Worm (Caenorhabditis elegans) whole organism, midembryonic: Measurements from ENCODE around the gene kin-24.

Experiments
- T22C8.4 ChIP-seq: fragments of 200-800 bp; sonication (Bioruptor generic); IDR thresholded peaks from 2 replicates; pipeline ENCODE4 v1.3.6; 2022; ENCODE audit warnings: missing genetic modification characterization, missing compliant biosample characterization
- cog-1 ChIP-seq: sonication (generic microtip); optimal IDR thresholded peaks from 2 replicates; lab custom pipeline; 2016; ENCODE audit warnings: missing genetic modification characterization, missing compliant biosample characterization
- flt-1 ChIP-seq: fragments of 200-800 bp; sonication (Bioruptor generic); IDR thresholded peaks from 2 replicates; pipeline ENCODE4 v1.3.6; 2022; ENCODE audit warnings: missing genetic modification characterization, missing compliant biosample characterization
- klf-2 ChIP-seq: fragments of 200-800 bp; sonication (Bioruptor generic); conservative IDR thresholded peaks from 2 replicates; pipeline ENCODE4 v1.3.6; 2022; ENCODE audit warnings: missing genetic modification reagents, missing genetic modification characterization, missing compliant biosample characterization
- med-1 ChIP-seq: sonication (generic microtip); optimal IDR thresholded peaks from 2 replicates; lab custom pipeline; 2017; ENCODE audit warnings: missing genetic modification characterization, mild to moderate bottlenecking, missing compliant biosample characterization, antibody characterized with exemption, missing genetic modification reagents; ENCODE audit not compliant: insufficient read depth
- ref-1 ChIP-seq: fragments of 200-800 bp; sonication (Bioruptor generic); conservative IDR thresholded peaks from 2 replicates; pipeline ENCODE4 v1.3.6; 2022; ENCODE audit warnings: missing genetic modification reagents, missing genetic modification characterization, missing compliant biosample characterization
- tab-1 ChIP-seq: fragments of 200-800 bp; sonication (Bioruptor generic); IDR thresholded peaks from 2 replicates; pipeline ENCODE4 v1.3.6; 2022; ENCODE audit warnings: missing genetic modification characterization, missing compliant biosample characterization
- ztf-23 ChIP-seq: fragments of 200-800 bp; sonication (Bioruptor generic); IDR thresholded peaks from 2 replicates; pipeline ENCODE4 v1.3.6; 2022; ENCODE audit warnings: missing genetic modification reagents, missing genetic modification characterization, missing compliant biosample characterization
- ztf-29 ChIP-seq: fragments of 200-800 bp; sonication (Bioruptor generic); IDR thresholded peaks from 2 replicates; pipeline ENCODE4 v1.3.6; 2022; ENCODE audit warnings: missing genetic modification reagents, missing genetic modification characterization, missing compliant biosample characterization

The kin-24 gene

ce11 chrIV:9840984-9841590 is at the start of gene kin-24, which contains the start of gene msp-56:
Gene kin-24 (minus strand): TSS chrIV:9841084.
Gene msp-56 (plus strand): TSS chrIV:9841540.
- TF ChIP-seq T22C8.4 (GFP tag; lab: Robert Waterston, UW) (no peak), ztf-29 (GFP tag; lab: Robert Waterston, UW) (no peak)

- TF ChIP-seq med-1 (no peak), klf-2 (GFP tag; lab: Robert Waterston, UW) (no peak), flt-1 (no peak), tab-1 (no peak), ref-1 (GFP tag; lab: Robert Waterston, UW) (no peak), ztf-23 (GFP tag; lab: Robert Waterston, UW) (no peak), ztf-29 (GFP tag; lab: Robert Waterston, UW) (no peak), cog-1 (tag; lab: Kevin White, UChicago) (no peak), T22C8.4 (GFP tag; lab: Robert Waterston, UW) (no peak)
Measured at ce11 chrIV:9889857-9890256, 49.0 kb upstream of the kin-24 start, which contains the start of gene ttbk-3. Gene ttbk-3 (minus strand): TSS chrIV:9889957.

- TF ChIP-seq ref-1 (GFP tag; lab: Robert Waterston, UW) (no peak), klf-2 (GFP tag; lab: Robert Waterston, UW) (no peak), tab-1 (no peak), T22C8.4 (GFP tag; lab: Robert Waterston, UW) (no peak), med-1 (no peak), ztf-29 (GFP tag; lab: Robert Waterston, UW) (no peak), flt-1 (no peak), cog-1 (tag; lab: Kevin White, UChicago) (no peak), ztf-23 (GFP tag; lab: Robert Waterston, UW) (no peak)
Measured at ce11 chrIV:9884257-9884656, 43.4 kb upstream of the kin-24 start, which contains the start of the genes prp-18 and mccc-1. Gene prp-18 (minus strand): TSS chrIV:9884383. Gene mccc-1 (plus strand): TSS chrIV:9884570.

ce11 chrIV:9878893-9879379 is 38.1 kb upstream of the kin-24 start, which contains the start of gene nhr-4:
Gene nhr-4 (plus strand): TSS chrIV:9879329.
- TF ChIP-seq flt-1 (no peak), ztf-29 (GFP tag; lab: Robert Waterston, UW) (no peak), ref-1 (GFP tag; lab: Robert Waterston, UW) (no peak), klf-2 (GFP tag; lab: Robert Waterston, UW) (no peak), tab-1 (no peak), cog-1 (tag; lab: Kevin White, UChicago) (no peak), T22C8.4 (GFP tag; lab: Robert Waterston, UW) (no peak), med-1 (no peak)

- TF ChIP-seq klf-2 (GFP tag; lab: Robert Waterston, UW): no peak
- no peak for TF ChIP-seq flt-1
- no peak for TF ChIP-seq ref-1 (GFP tag; lab: Robert Waterston, UW)
- TF ChIP-seq cog-1 (tag; lab: Kevin White, UChicago): no peak
- TF ChIP-seq ztf-23 (GFP tag; lab: Robert Waterston, UW): no peak
- no peak for TF ChIP-seq ztf-29 (GFP tag; lab: Robert Waterston, UW)
- no peak for TF ChIP-seq med-1
- no peak for TF ChIP-seq T22C8.4 (GFP tag; lab: Robert Waterston, UW)
- TF ChIP-seq tab-1: no peak
Measured at ce11 chrIV:9875646-9876045, 34.8 kb upstream of the kin-24 start.

- no peak for TF ChIP-seq ztf-29 (GFP tag; lab: Robert Waterston, UW)
- TF ChIP-seq flt-1: no peak
- no peak for TF ChIP-seq T22C8.4 (GFP tag; lab: Robert Waterston, UW)
- no peak for TF ChIP-seq tab-1
- no peak for TF ChIP-seq cog-1 (tag; lab: Kevin White, UChicago)
- no peak for TF ChIP-seq ztf-23 (GFP tag; lab: Robert Waterston, UW)
- no peak for TF ChIP-seq klf-2 (GFP tag; lab: Robert Waterston, UW)
- no peak for TF ChIP-seq ref-1 (GFP tag; lab: Robert Waterston, UW)
Measured at ce11 chrIV:9873837-9874236, 33.0 kb upstream of the kin-24 start.

ce11 chrIV:9872786-9873185 is 31.9 kb upstream of the kin-24 start:
- TF ChIP-seq ztf-23 (GFP tag; lab: Robert Waterston, UW) (no peak), T22C8.4 (GFP tag; lab: Robert Waterston, UW) (no peak), klf-2 (GFP tag; lab: Robert Waterston, UW) (no peak), ref-1 (GFP tag; lab: Robert Waterston, UW) (no peak), flt-1 (no peak), ztf-29 (GFP tag; lab: Robert Waterston, UW) (no peak), cog-1 (tag; lab: Kevin White, UChicago) (no peak), med-1 (no peak), tab-1 (no peak)

- no peak for TF ChIP-seq med-1
- TF ChIP-seq ztf-23 (GFP tag; lab: Robert Waterston, UW): no peak
- TF ChIP-seq flt-1: no peak
- TF ChIP-seq cog-1 (tag; lab: Kevin White, UChicago): no peak
- no peak for TF ChIP-seq ztf-29 (GFP tag; lab: Robert Waterston, UW)
- no peak for TF ChIP-seq ref-1 (GFP tag; lab: Robert Waterston, UW)
- TF ChIP-seq T22C8.4 (GFP tag; lab: Robert Waterston, UW): no peak
- TF ChIP-seq klf-2 (GFP tag; lab: Robert Waterston, UW): no peak
- TF ChIP-seq tab-1: no peak
Measured at ce11 chrIV:9872210-9872609, 31.3 kb upstream of the kin-24 start.

- TF ChIP-seq ref-1 (GFP tag; lab: Robert Waterston, UW) (no peak), ztf-29 (GFP tag; lab: Robert Waterston, UW) (no peak), ztf-23 (GFP tag; lab: Robert Waterston, UW) (no peak), klf-2 (GFP tag; lab: Robert Waterston, UW) (no peak)
Measured at ce11 chrIV:9869344-9869743, 28.5 kb upstream of the kin-24 start.

ce11 chrIV:9867915-9868314 is 27.0 kb upstream of the kin-24 start:
- TF ChIP-seq med-1 (no peak), klf-2 (GFP tag; lab: Robert Waterston, UW) (no peak), cog-1 (tag; lab: Kevin White, UChicago) (no peak), flt-1 (no peak), ztf-23 (GFP tag; lab: Robert Waterston, UW) (no peak), T22C8.4 (GFP tag; lab: Robert Waterston, UW) (no peak), tab-1 (no peak), ztf-29 (GFP tag; lab: Robert Waterston, UW) (no peak), ref-1 (GFP tag; lab: Robert Waterston, UW) (no peak)
